Worm (Caenorhabditis elegans) whole organism, L1 larva: ENCODE data around the gene C35B1.4.
A peak's percentile ranks its signal among the peaks of the same experiment; 100 is the strongest.

Source experiments
- C04F5.9 ChIP-seq: sonication (generic microtip); optimal IDR thresholded peaks from 2 replicates; lab custom pipeline; 2016; ENCODE audit warnings: missing genetic modification characterization, missing compliant biosample characterization
- C16A3.4 ChIP-seq: fragments of 150-350 bp; optimal IDR thresholded peaks from 2 replicates; lab custom pipeline; 2014; ENCODE audit warnings: missing biosample characterization, missing genetic modification characterization
- C34B4.2 ChIP-seq: sonication (generic microtip); optimal IDR thresholded peaks from 2 replicates; lab custom pipeline; 2017; ENCODE audit warnings: mild to moderate bottlenecking, missing genetic modification characterization, missing compliant biosample characterization
- F16B12.6 ChIP-seq: fragments of 150-350 bp; optimal IDR thresholded peaks from 2 replicates; lab custom pipeline; 2014; ENCODE audit warnings: missing biosample characterization, missing genetic modification characterization
- alr-1 ChIP-seq: fragments of 200-800 bp; sonication (Bioruptor generic); optimal IDR thresholded peaks from 2 replicates; lab custom pipeline; 2018; ENCODE audit warnings: borderline replicate concordance, mild to moderate bottlenecking, missing genetic modification characterization, missing compliant biosample characterization
- aly-2 ChIP-seq: fragments of 150-350 bp; optimal IDR thresholded peaks from 2 replicates; lab custom pipeline; 2014; ENCODE audit warnings: missing biosample characterization, missing genetic modification characterization
- ama-1 ChIP-seq: fragments of 150-350 bp; optimal IDR thresholded peaks from 2 replicates; lab custom pipeline; 2014
- blmp-1 ChIP-seq: fragments of 150-350 bp; optimal IDR thresholded peaks from 2 replicates; lab custom pipeline; 2014; ENCODE audit warnings: missing biosample characterization, missing genetic modification characterization
- ceh-63 ChIP-seq: fragments of 200-800 bp; sonication (Bioruptor generic); optimal IDR thresholded peaks from 2 replicates; lab custom pipeline; 2018; ENCODE audit warnings: mild to moderate bottlenecking, missing genetic modification characterization, missing compliant biosample characterization
- ceh-8 ChIP-seq: fragments of 200-800 bp; sonication (Bioruptor generic); optimal IDR thresholded peaks from 2 replicates; lab custom pipeline; 2018; ENCODE audit warnings: mild to moderate bottlenecking, missing genetic modification characterization, moderate library complexity, missing compliant biosample characterization
- ceh-88 ChIP-seq: fragments of 200-800 bp; sonication (Bioruptor generic); IDR thresholded peaks from 2 replicates; pipeline ENCODE4 v1.3.6; 2022; ENCODE audit warnings: missing genetic modification characterization, missing compliant biosample characterization
- ceh-90 ChIP-seq: sonication (generic microtip); optimal IDR thresholded peaks from 2 replicates; lab custom pipeline; 2016; ENCODE audit warnings: missing genetic modification characterization, missing compliant biosample characterization
- ces-1 ChIP-seq: fragments of 150-350 bp; optimal IDR thresholded peaks from 2 replicates; lab custom pipeline; 2014; ENCODE audit warnings: missing biosample characterization, missing genetic modification reagents, missing genetic modification characterization
- efl-1 ChIP-seq, 4 experiments: fragments of 150-350 bp; optimal IDR thresholded peaks in 3 of 4; peaks in 1 of 4; 1 replicate in 1 of 4; 2 replicates in 3 of 4; lab custom pipeline; 2014; ENCODE audit warnings: missing biosample characterization in 2 of 4, missing genetic modification characterization in 2 of 4, missing genetic modification reagents in 2 of 4
- egl-27 ChIP-seq, 2 experiments: fragments of 150-350 bp in 1 of 2; sonication (generic microtip); optimal IDR thresholded peaks; 3 replicates each; lab custom pipeline; 2017 to 2018; ENCODE audit warnings: missing biosample characterization in 2 of 2, missing genetic modification characterization in 2 of 2, missing genetic modification reagents in 2 of 2
- elt-3 ChIP-seq, 6 experiments: fragments of 150-350 bp in 1 of 6; sonication (generic microtip); optimal IDR thresholded peaks; 2 replicates each; lab custom pipeline; 2017 to 2018; ENCODE audit warnings: missing biosample characterization in 6 of 6, missing genetic modification characterization in 6 of 6, inconsistent platforms in 1 of 6
- fkh-4 ChIP-seq: sonication (generic microtip); optimal IDR thresholded peaks from 2 replicates; lab custom pipeline; 2016; ENCODE audit warnings: missing compliant biosample characterization, missing genetic modification characterization, borderline replicate concordance
- fkh-8 ChIP-seq: sonication (generic microtip); optimal IDR thresholded peaks from 2 replicates; lab custom pipeline; 2016; ENCODE audit warnings: mild to moderate bottlenecking, missing genetic modification characterization, missing compliant biosample characterization
- hlh-17 ChIP-seq: fragments of 200-800 bp; sonication (Bioruptor generic); optimal IDR thresholded peaks from 2 replicates; lab custom pipeline; 2018; ENCODE audit warnings: missing genetic modification characterization, mild to moderate bottlenecking, missing compliant biosample characterization, moderate library complexity, borderline replicate concordance
- irx-1 ChIP-seq: sonication (generic microtip); optimal IDR thresholded peaks from 2 replicates; lab custom pipeline; 2016; ENCODE audit warnings: missing genetic modification characterization, missing compliant biosample characterization
- lin-14 ChIP-seq: fragments of 200-800 bp; sonication (Bioruptor generic); optimal IDR thresholded peaks from 2 replicates; lab custom pipeline; 2018; ENCODE audit warnings: mild to moderate bottlenecking, missing genetic modification characterization, moderate library complexity, missing compliant biosample characterization
- lin-35 ChIP-seq, 2 experiments: fragments of 150-350 bp; optimal IDR thresholded peaks; 2 replicates each; lab custom pipeline; 2014; ENCODE audit warnings: missing biosample characterization in 2 of 2, missing genetic modification characterization in 2 of 2, missing genetic modification reagents in 2 of 2
- lir-3 ChIP-seq: sonication (generic microtip); optimal IDR thresholded peaks from 2 replicates; lab custom pipeline; 2016; ENCODE audit warnings: mild to moderate bottlenecking, missing genetic modification characterization, moderate library complexity, missing compliant biosample characterization; ENCODE audit not compliant: poor library complexity
- mab-9 ChIP-seq: fragments of 200-800 bp; sonication (Bioruptor generic); IDR thresholded peaks from 2 replicates; pipeline ENCODE4 v1.3.6; 2022; ENCODE audit warnings: missing genetic modification reagents, missing genetic modification characterization, missing compliant biosample characterization
- nhr-11 ChIP-seq: fragments of 150-350 bp; optimal IDR thresholded peaks from 2 replicates; lab custom pipeline; 2014; ENCODE audit warnings: missing biosample characterization, missing genetic modification characterization
- nhr-12 ChIP-seq: sonication (generic microtip); optimal IDR thresholded peaks from 2 replicates; lab custom pipeline; 2017; ENCODE audit warnings: missing biosample characterization, missing genetic modification characterization
- nhr-19 ChIP-seq: fragments of 200-800 bp; sonication (Bioruptor generic); conservative IDR thresholded peaks from 2 replicates; pipeline ENCODE4 v1.3.6; 2022; ENCODE audit warnings: missing genetic modification characterization, missing compliant biosample characterization
- nhr-237 ChIP-seq: fragments of 150-350 bp; optimal IDR thresholded peaks from 2 replicates; lab custom pipeline; 2014; ENCODE audit warnings: missing biosample characterization, missing genetic modification characterization
- nhr-28 ChIP-seq: fragments of 150-350 bp; optimal IDR thresholded peaks from 2 replicates; lab custom pipeline; 2014; ENCODE audit warnings: missing biosample characterization, missing genetic modification characterization
- nhr-71 ChIP-seq: sonication (generic microtip); optimal IDR thresholded peaks from 2 replicates; lab custom pipeline; 2016; ENCODE audit warnings: mild to moderate bottlenecking, missing genetic modification characterization, moderate library complexity, missing compliant biosample characterization
- nhr-76 ChIP-seq: sonication (generic microtip); optimal IDR thresholded peaks from 2 replicates; lab custom pipeline; 2017; ENCODE audit warnings: missing biosample characterization, missing genetic modification characterization
- nhr-77 ChIP-seq: fragments of 150-350 bp; optimal IDR thresholded peaks from 2 replicates; lab custom pipeline; 2014; ENCODE audit warnings: missing biosample characterization, missing genetic modification characterization
- nhr-84 ChIP-seq: sonication (generic microtip); optimal IDR thresholded peaks from 2 replicates; lab custom pipeline; 2017; ENCODE audit warnings: missing biosample characterization, missing genetic modification characterization
- pag-3 ChIP-seq: sonication (generic microtip); optimal IDR thresholded peaks from 2 replicates; lab custom pipeline; 2017; ENCODE audit warnings: missing genetic modification characterization, mild to moderate bottlenecking, missing compliant biosample characterization, antibody characterized with exemption, borderline replicate concordance; ENCODE audit not compliant: insufficient read depth
- pax-3 ChIP-seq: fragments of 200-800 bp; sonication (Bioruptor generic); optimal IDR thresholded peaks from 2 replicates; lab custom pipeline; 2018; ENCODE audit warnings: mild to moderate bottlenecking, missing genetic modification characterization, moderate library complexity, missing compliant biosample characterization
- pqm-1 ChIP-seq: sonication (generic microtip); optimal IDR thresholded peaks from 3 replicates; lab custom pipeline; 2017; ENCODE audit warnings: missing biosample characterization, missing genetic modification characterization
- rnt-1 ChIP-seq: sonication (generic microtip); optimal IDR thresholded peaks from 2 replicates; lab custom pipeline; 2016; ENCODE audit warnings: mild to moderate bottlenecking, missing genetic modification characterization, moderate library complexity, missing compliant biosample characterization
- skn-1 ChIP-seq: fragments of 150-350 bp; optimal IDR thresholded peaks from 2 replicates; lab custom pipeline; 2014; ENCODE audit warnings: missing biosample characterization, missing genetic modification characterization
- snpc-4 ChIP-seq: fragments of 150-350 bp; optimal IDR thresholded peaks from 2 replicates; lab custom pipeline; 2014; ENCODE audit warnings: missing biosample characterization, missing genetic modification characterization
- snu-23 ChIP-seq: sonication (generic microtip); optimal IDR thresholded peaks from 2 replicates; lab custom pipeline; 2016; ENCODE audit warnings: missing genetic modification characterization, missing compliant biosample characterization
- sptf-1 ChIP-seq: fragments of 150-350 bp; optimal IDR thresholded peaks from 2 replicates; lab custom pipeline; 2014; ENCODE audit warnings: missing biosample characterization, missing genetic modification characterization
- tbx-2 ChIP-seq: sonication (generic microtip); optimal IDR thresholded peaks from 2 replicates; lab custom pipeline; 2016; ENCODE audit warnings: missing genetic modification characterization, missing compliant biosample characterization
- unc-30 ChIP-seq: sonication (generic microtip); optimal IDR thresholded peaks from 2 replicates; lab custom pipeline; 2017; ENCODE audit warnings: missing biosample characterization, missing genetic modification characterization
- unc-62 ChIP-seq: fragments of 150-350 bp; optimal IDR thresholded peaks from 2 replicates; lab custom pipeline; 2014; ENCODE audit warnings: missing biosample characterization, missing genetic modification reagents, missing genetic modification characterization
- unc-86 ChIP-seq: sonication (generic microtip); optimal IDR thresholded peaks from 2 replicates; lab custom pipeline; 2016; ENCODE audit warnings: missing genetic modification characterization, missing compliant biosample characterization
- vab-15 ChIP-seq: sonication (generic microtip); optimal IDR thresholded peaks from 2 replicates; lab custom pipeline; 2017; ENCODE audit warnings: missing genotype, mild to moderate bottlenecking, missing genetic modification characterization, missing compliant biosample characterization
- zag-1 ChIP-seq: fragments of 150-350 bp; optimal IDR thresholded peaks from 2 replicates; lab custom pipeline; 2014; ENCODE audit warnings: missing biosample characterization, missing genetic modification characterization
- zip-4 ChIP-seq: fragments of 200-800 bp; sonication (Bioruptor generic); optimal IDR thresholded peaks from 2 replicates; lab custom pipeline; 2018; ENCODE audit warnings: mild to moderate bottlenecking, missing genetic modification characterization, moderate library complexity, missing compliant biosample characterization
- ztf-11 ChIP-seq, 2 experiments: sonication (generic microtip); optimal IDR thresholded peaks; 2 replicates each; lab custom pipeline; 2016 to 2017; ENCODE audit warnings: missing genetic modification characterization in 2 of 2, missing biosample characterization in 1 of 2, missing compliant biosample characterization in 1 of 2
- ztf-4 ChIP-seq: fragments of 150-350 bp; optimal IDR thresholded peaks from 2 replicates; lab custom pipeline; 2014; ENCODE audit warnings: missing biosample characterization, missing genetic modification characterization

The C35B1.4 gene

ce11 chrIV:4049398-4049998 is 30.1 kb upstream of the C35B1.4 start, which contains the start of gene pcn-1 (continued):
- TF ChIP-seq lin-35 (GFP tag; optimal IDR thresholded peaks at IDR 0.05; lab: Kevin White, UChicago) = peak; percentile 98
- TF ChIP-seq efl-1 (optimal IDR thresholded peaks at IDR 0.05; lab: Kevin White, UChicago) = peak; percentile 99
- TF ChIP-seq efl-1 (GFP tag; optimal IDR thresholded peaks at IDR 0.05 in 1 of 2; lab: Kevin White, UChicago) = peak; percentile 98 to 100
- TF ChIP-seq fkh-8 (tag; lab: Kevin White, UChicago) = peak; percentile 97
- peak; percentile 94 for TF ChIP-seq ceh-88
- TF ChIP-seq tbx-2 (tag; lab: Kevin White, UChicago) = peak; percentile 99
- TF ChIP-seq lir-3 = no peak
- peak; percentile 99 for TF ChIP-seq nhr-71 (tag; lab: Kevin White, UChicago)
- TF ChIP-seq egl-27 (tag; optimal IDR thresholded peaks at IDR 0.05; lab: Kevin White, UChicago) = peak in 1 of 2 experiments; percentile 24
- no peak for TF ChIP-seq unc-30 (tag; lab: Kevin White, UChicago)
- no peak for TF ChIP-seq ces-1
- peak; percentile 91 for TF ChIP-seq C16A3.4 (tag; lab: Kevin White, UChicago)
- TF ChIP-seq ztf-11 (tag; optimal IDR thresholded peaks at IDR 0.05; lab: Kevin White, UChicago) = peak; percentile 68 to 94
- peak; percentile 91 for TF ChIP-seq fkh-4 (tag; lab: Kevin White, UChicago)
- TF ChIP-seq C04F5.9 (tag; lab: Kevin White, UChicago) = peak; percentile 94
- TF ChIP-seq snpc-4 (tag; lab: Kevin White, UChicago) = peak; percentile 92
- peak; percentile 99 for TF ChIP-seq irx-1 (tag; lab: Kevin White, UChicago)
- peak; percentile 94 for TF ChIP-seq zip-4 (GFP tag; lab: Kevin White, UChicago)
- peak; percentile 83 for TF ChIP-seq skn-1 (tag; lab: Kevin White, UChicago)
- peak in 3 of 6 experiments; percentile 63 to 92 (median 91) for TF ChIP-seq elt-3 (tag; optimal IDR thresholded peaks at IDR 0.05; lab: Kevin White, UChicago)
- peak; percentile 91 for TF ChIP-seq nhr-11 (tag; lab: Kevin White, UChicago)
- TF ChIP-seq pqm-1 (tag; lab: Kevin White, UChicago) = no peak
- peak; percentile 97 for TF ChIP-seq rnt-1
- no peak for TF ChIP-seq nhr-12 (tag; lab: Kevin White, UChicago)
- no peak for TF ChIP-seq alr-1
- TF ChIP-seq ceh-8 (GFP tag; lab: Kevin White, UChicago) = peak; percentile 95
- peak; percentile 97 for TF ChIP-seq pax-3 (tag; lab: Kevin White, UChicago)
- no peak for TF ChIP-seq hlh-17 (GFP tag; lab: Kevin White, UChicago)
- TF ChIP-seq blmp-1 (tag; lab: Kevin White, UChicago) = peak; percentile 77
- peak; percentile 80 for TF ChIP-seq C34B4.2 (tag; lab: Kevin White, UChicago)
- TF ChIP-seq snu-23 = peak; percentile 96
- TF ChIP-seq nhr-237 (tag; lab: Kevin White, UChicago) = peak; percentile 71
- TF ChIP-seq ztf-4 (tag; lab: Kevin White, UChicago) = peak; percentile 75
- peak; percentile 57 for TF ChIP-seq nhr-76
- TF ChIP-seq sptf-1 (tag; lab: Kevin White, UChicago) = no peak
- peak; percentile 80 for TF ChIP-seq ceh-63 (GFP tag; lab: Kevin White, UChicago)
- TF ChIP-seq vab-15 (tag; lab: Kevin White, UChicago) = peak; percentile 48
- peak; percentile 97 for TF ChIP-seq nhr-19
- TF ChIP-seq aly-2 (tag; lab: Kevin White, UChicago) = peak; percentile 44
- peak; percentile 95 for TF ChIP-seq F16B12.6 (tag; lab: Kevin White, UChicago)
- TF ChIP-seq ceh-90 (tag; lab: Kevin White, UChicago) = peak; percentile 75
- peak; percentile 97 for TF ChIP-seq unc-86 (tag; lab: Kevin White, UChicago)
- TF ChIP-seq pag-3 (tag; lab: Kevin White, UChicago) = no peak
- no peak for TF ChIP-seq nhr-84 (tag; lab: Kevin White, UChicago)
- peak; percentile 98 for TF ChIP-seq lin-14 (GFP tag; lab: Kevin White, UChicago)
- TF ChIP-seq unc-62 (GFP tag; lab: Kevin White, UChicago) = peak; percentile 38
- no peak for TF ChIP-seq nhr-28 (tag; lab: Kevin White, UChicago)
- TF ChIP-seq zag-1 (tag; lab: Kevin White, UChicago) = peak; percentile 12
- TF ChIP-seq ama-1 (lab: Kevin White, UChicago) = no peak
- TF ChIP-seq nhr-77 = peak; percentile 80
- TF ChIP-seq mab-9 (GFP tag; lab: Robert Waterston, UW) = peak; percentile 96
